Worm (Caenorhabditis elegans) whole organism, mixed stage, embryonic: ENCODE data around the gene hsp-75.

Source experiments
- elt-3 ChIP-seq: fragments of 150-350 bp; optimal IDR thresholded peaks from 2 replicates; lab custom pipeline; 2014; ENCODE audit warnings: missing biosample characterization, missing genetic modification characterization
- nhr-237 ChIP-seq: fragments of 150-350 bp; optimal IDR thresholded peaks from 2 replicates; lab custom pipeline; 2014; ENCODE audit warnings: missing biosample characterization, missing genetic modification characterization
- tbx-8 ChIP-seq: fragments of 200-800 bp; sonication (Bioruptor generic); optimal IDR thresholded peaks from 2 replicates; lab custom pipeline; 2018; ENCODE audit warnings: mild to moderate bottlenecking, missing genetic modification characterization, moderate library complexity, missing compliant biosample characterization
- unc-120 ChIP-seq: sonication (generic microtip); optimal IDR thresholded peaks from 2 replicates; lab custom pipeline; 2017; ENCODE audit warnings: missing genetic modification characterization, missing compliant biosample characterization; ENCODE audit not compliant: poor library complexity, severe bottlenecking
- unc-62 ChIP-seq: fragments of 150-350 bp; optimal IDR thresholded peaks from 2 replicates; lab custom pipeline; 2014; ENCODE audit warnings: missing biosample characterization, missing genetic modification reagents, missing genetic modification characterization
- ztf-11 ChIP-seq: fragments of 150-350 bp; optimal IDR thresholded peaks from 2 replicates; lab custom pipeline; 2014; ENCODE audit warnings: missing biosample characterization, missing genetic modification characterization

ce11 chrIII:7221103-7221502, 5.4 kb downstream of the hsp-75 start:
- TF ChIP-seq nhr-237 (tag; lab: Kevin White, UChicago) = no peak
- no peak for TF ChIP-seq ztf-11 (tag; lab: Kevin White, UChicago)
- no peak for TF ChIP-seq unc-62 (GFP tag; lab: Kevin White, UChicago)
- no peak for TF ChIP-seq elt-3 (tag; lab: Kevin White, UChicago)
- TF ChIP-seq unc-120 (tag; lab: Kevin White, UChicago) = no peak
- TF ChIP-seq tbx-8 (GFP tag; lab: Kevin White, UChicago) = no peak
